Worm (Caenorhabditis elegans) whole organism, L3 larva: ENCODE measurements around the gene srj-14.

Experiments used
- ZK546.5 ChIP-seq: sonication (generic microtip); optimal IDR thresholded peaks from 2 replicates; lab custom pipeline; 2017; ENCODE audit warnings: missing biosample characterization, missing genetic modification characterization
- aly-2 ChIP-seq: fragments of 150-350 bp; optimal IDR thresholded peaks from 2 replicates; lab custom pipeline; 2014; ENCODE audit warnings: missing biosample characterization, missing genetic modification characterization
- ceh-16 ChIP-seq: sonication (generic microtip); optimal IDR thresholded peaks from 2 replicates; lab custom pipeline; 2017; ENCODE audit warnings: missing biosample characterization, missing genetic modification characterization
- ceh-28 ChIP-seq: fragments of 150-350 bp; optimal IDR thresholded peaks from 2 replicates; lab custom pipeline; 2014; ENCODE audit warnings: missing biosample characterization, missing genetic modification reagents, missing genetic modification characterization
- ceh-82 ChIP-seq: fragments of 150-350 bp; optimal IDR thresholded peaks from 2 replicates; lab custom pipeline; 2014; ENCODE audit warnings: missing biosample characterization, missing genetic modification characterization
- egl-5 ChIP-seq: fragments of 150-350 bp; optimal IDR thresholded peaks from 2 replicates; lab custom pipeline; 2017; ENCODE audit warnings: missing biosample characterization, missing genetic modification reagents, missing genetic modification characterization, inconsistent platforms
- elt-1 ChIP-seq: fragments of 150-350 bp; optimal IDR thresholded peaks from 2 replicates; lab custom pipeline; 2014; ENCODE audit warnings: missing biosample characterization, missing genetic modification characterization
- elt-2 ChIP-seq: sonication (generic microtip); optimal IDR thresholded peaks from 2 replicates; lab custom pipeline; 2016; ENCODE audit warnings: missing genetic modification reagents, mild to moderate bottlenecking, missing genetic modification characterization, missing compliant biosample characterization
- elt-3 ChIP-seq, 3 experiments: fragments of 150-350 bp in 1 of 3; sonication (generic microtip) in 2 of 3; optimal IDR thresholded peaks; 2 replicates in 2 of 3; 4 replicates in 1 of 3; lab custom pipeline; 2014 to 2017; ENCODE audit warnings: missing biosample characterization in 3 of 3, missing genetic modification characterization in 3 of 3
- eor-1 ChIP-seq, 2 experiments: fragments of 150-350 bp; optimal IDR thresholded peaks; 2 replicates each; lab custom pipeline; 2014 to 2018; ENCODE audit warnings: missing biosample characterization in 2 of 2, missing genetic modification characterization in 2 of 2
- fkh-10 ChIP-seq: sonication (generic microtip); optimal IDR thresholded peaks from 2 replicates; lab custom pipeline; 2017; ENCODE audit warnings: missing biosample characterization, missing genetic modification reagents, missing genetic modification characterization
- fkh-2 ChIP-seq: fragments of 150-350 bp; optimal IDR thresholded peaks from 2 replicates; lab custom pipeline; 2014; ENCODE audit warnings: missing biosample characterization, missing genetic modification reagents, missing genetic modification characterization
- fos-1 ChIP-seq: fragments of 150-350 bp; optimal IDR thresholded peaks from 2 replicates; lab custom pipeline; 2014; ENCODE audit warnings: missing biosample characterization, missing genetic modification characterization
- hmg-11 ChIP-seq: sonication (generic microtip); optimal IDR thresholded peaks from 2 replicates; lab custom pipeline; 2016; ENCODE audit warnings: missing genetic modification characterization, missing compliant biosample characterization
- jun-1 ChIP-seq: fragments of 150-350 bp; optimal IDR thresholded peaks from 2 replicates; lab custom pipeline; 2014; ENCODE audit warnings: missing biosample characterization, missing genetic modification reagents, missing genetic modification characterization
- lin-15B ChIP-seq: fragments of 150-350 bp; optimal IDR thresholded peaks from 2 replicates; lab custom pipeline; 2014; ENCODE audit warnings: missing biosample characterization, missing genetic modification characterization
- lin-39 ChIP-seq: fragments of 150-350 bp; optimal IDR thresholded peaks from 2 replicates; lab custom pipeline; 2018; ENCODE audit warnings: missing biosample characterization, missing genetic modification reagents, missing genetic modification characterization
- lsy-12 ChIP-seq: sonication (generic microtip); optimal IDR thresholded peaks from 2 replicates; lab custom pipeline; 2016; ENCODE audit warnings: mild to moderate bottlenecking, missing genetic modification characterization, missing compliant biosample characterization
- mdl-1 ChIP-seq: fragments of 150-350 bp; optimal IDR thresholded peaks from 2 replicates; lab custom pipeline; 2014; ENCODE audit warnings: missing biosample characterization, missing genetic modification characterization
- mml-1 ChIP-seq: fragments of 150-350 bp; sonication (generic microtip); optimal IDR thresholded peaks from 3 replicates; lab custom pipeline; 2014; ENCODE audit warnings: missing biosample characterization, missing genetic modification characterization
- nfya-1 ChIP-seq: sonication (generic microtip); optimal IDR thresholded peaks from 2 replicates; lab custom pipeline; 2017; ENCODE audit warnings: missing genetic modification characterization, mild to moderate bottlenecking, missing compliant biosample characterization, antibody characterized with exemption, moderate library complexity; ENCODE audit not compliant: insufficient read depth
- nhr-12 ChIP-seq: fragments of 150-350 bp; optimal IDR thresholded peaks from 2 replicates; lab custom pipeline; 2014; ENCODE audit warnings: missing biosample characterization, missing genetic modification characterization
- nhr-237 ChIP-seq: fragments of 150-350 bp; optimal IDR thresholded peaks from 2 replicates; lab custom pipeline; 2014; ENCODE audit warnings: missing biosample characterization, missing genetic modification characterization
- nhr-28 ChIP-seq: fragments of 150-350 bp; optimal IDR thresholded peaks from 2 replicates; lab custom pipeline; 2014; ENCODE audit warnings: missing biosample characterization, missing genetic modification characterization
- nhr-43 ChIP-seq: sonication (generic microtip); optimal IDR thresholded peaks from 2 replicates; lab custom pipeline; 2016; ENCODE audit warnings: mild to moderate bottlenecking, missing genetic modification characterization, missing compliant biosample characterization; ENCODE audit not compliant: poor library complexity, severe bottlenecking
- nhr-67 ChIP-seq: fragments of 150-350 bp; optimal IDR thresholded peaks from 2 replicates; lab custom pipeline; 2014; ENCODE audit warnings: missing biosample characterization, missing genetic modification characterization
- nhr-76 ChIP-seq: fragments of 150-350 bp; sonication (generic microtip); optimal IDR thresholded peaks from 5 replicates; lab custom pipeline; 2014; ENCODE audit warnings: missing biosample characterization, missing genetic modification characterization
- nhr-77 ChIP-seq: fragments of 150-350 bp; optimal IDR thresholded peaks from 2 replicates; lab custom pipeline; 2014; ENCODE audit warnings: missing biosample characterization, missing genetic modification characterization
- pha-4 ChIP-seq: fragments of 150-350 bp; optimal IDR thresholded peaks from 2 replicates; lab custom pipeline; 2014; ENCODE audit warnings: missing biosample characterization, missing genetic modification reagents, missing genetic modification characterization
- pqm-1 ChIP-seq: fragments of 150-350 bp; optimal IDR thresholded peaks from 2 replicates; lab custom pipeline; 2017; ENCODE audit warnings: missing biosample characterization, missing genetic modification characterization, inconsistent platforms
- sea-2 ChIP-seq: fragments of 150-350 bp; sonication (generic microtip); optimal IDR thresholded peaks from 4 replicates; lab custom pipeline; 2014; ENCODE audit warnings: missing biosample characterization, missing genetic modification reagents, missing genetic modification characterization
- skn-1 ChIP-seq: fragments of 150-350 bp; optimal IDR thresholded peaks from 2 replicates; lab custom pipeline; 2014; ENCODE audit warnings: missing biosample characterization, missing genetic modification characterization
- snpc-4 ChIP-seq: fragments of 150-350 bp; optimal IDR thresholded peaks from 2 replicates; lab custom pipeline; 2014; ENCODE audit warnings: missing biosample characterization, missing genetic modification characterization
- tbx-2 ChIP-seq: sonication (generic microtip); optimal IDR thresholded peaks from 2 replicates; lab custom pipeline; 2016; ENCODE audit warnings: mild to moderate bottlenecking, missing genetic modification characterization, missing compliant biosample characterization
- unc-62 ChIP-seq: fragments of 150-350 bp; sonication (generic microtip); optimal IDR thresholded peaks from 4 replicates; lab custom pipeline; 2014; ENCODE audit warnings: missing biosample characterization, missing genetic modification reagents, missing genetic modification characterization
- zag-1 ChIP-seq: fragments of 150-350 bp; optimal IDR thresholded peaks from 2 replicates; lab custom pipeline; 2014; ENCODE audit warnings: missing biosample characterization, missing genetic modification characterization
- ztf-11 ChIP-seq: fragments of 150-350 bp; optimal IDR thresholded peaks from 2 replicates; lab custom pipeline; 2014; ENCODE audit warnings: missing biosample characterization, missing genetic modification characterization

The srj-14 gene

DNA sequence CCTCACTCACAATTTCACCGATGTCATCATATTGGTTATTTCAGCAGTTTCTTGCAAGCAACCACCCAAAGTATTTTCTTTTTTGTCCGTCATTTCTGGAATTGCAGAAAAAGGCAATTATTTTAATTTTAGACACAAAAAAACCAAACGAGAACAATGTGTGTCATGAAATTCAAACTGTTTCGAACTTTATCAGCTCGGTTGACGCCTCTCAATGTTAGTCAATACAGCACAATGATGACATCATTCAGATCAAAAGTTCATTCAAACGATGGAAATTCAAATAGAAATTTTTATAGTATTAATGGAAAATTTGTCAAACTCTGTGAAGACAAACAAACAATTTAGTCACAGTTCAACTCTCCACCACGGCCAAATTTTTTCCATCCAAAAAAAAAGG, 22.4 kb downstream of the srj-14 start, which contains the start of gene fbxa-105:
Gene fbxa-105, minus strand, starts transcription at position 97 of the 400 bp plus-strand sequence.
- TF ChIP-seq ceh-82 (tag; lab: Kevin White, UChicago), result no peak
- TF ChIP-seq pha-4 (tag; lab: Kevin White, UChicago), result peak; percentile 48
- peak; percentile 9 for TF ChIP-seq pqm-1 (tag; lab: Kevin White, UChicago)
- peak; percentile 60 for TF ChIP-seq elt-2 (tag; lab: Kevin White, UChicago)
- no peak for TF ChIP-seq egl-5 (tag; lab: Kevin White, UChicago)
- TF ChIP-seq, all 47 proteins: peak for 3

ce11 chrV:7395359-7395758, 25.9 kb downstream of the srj-14 start, which contains the start of gene srx-9:
Gene srx-9 (minus strand): TSS chrV:7395459.
- TF ChIP-seq nhr-76 (tag; lab: Kevin White, UChicago), result no peak
- TF ChIP-seq fos-1, result no peak
- TF ChIP-seq sea-2 (GFP tag; lab: Kevin White, UChicago), result no peak
- no peak for TF ChIP-seq nhr-67 (tag; lab: Kevin White, UChicago)
- no peak for TF ChIP-seq ceh-16 (tag; lab: Kevin White, UChicago)
- no peak for TF ChIP-seq nhr-43 (tag; lab: Kevin White, UChicago)

ce11 chrV:7399202-7399601, 29.7 kb downstream of the srj-14 start, which contains the start of gene gst-41:
Gene gst-41 (minus strand): TSS chrV:7399302.
- TF ChIP-seq ceh-28 (no peak), sea-2 (GFP tag; lab: Kevin White, UChicago) (no peak), zag-1 (tag; lab: Kevin White, UChicago) (no peak), nhr-43 (tag; lab: Kevin White, UChicago) (no peak), lin-39 (tag; lab: Kevin White, UChicago) (no peak), ZK546.5 (tag; lab: Kevin White, UChicago) (no peak), egl-5 (tag; lab: Kevin White, UChicago) (no peak), nhr-77 (tag; lab: Kevin White, UChicago) (no peak), unc-62 (GFP tag; lab: Kevin White, UChicago) (no peak), eor-1 (tag; optimal IDR thresholded peaks at IDR 0.05; lab: Kevin White, UChicago) (no peak), aly-2 (tag; lab: Kevin White, UChicago) (no peak), lin-15B (tag; lab: Kevin White, UChicago) (no peak), ceh-82 (tag; lab: Kevin White, UChicago) (no peak)

DNA sequence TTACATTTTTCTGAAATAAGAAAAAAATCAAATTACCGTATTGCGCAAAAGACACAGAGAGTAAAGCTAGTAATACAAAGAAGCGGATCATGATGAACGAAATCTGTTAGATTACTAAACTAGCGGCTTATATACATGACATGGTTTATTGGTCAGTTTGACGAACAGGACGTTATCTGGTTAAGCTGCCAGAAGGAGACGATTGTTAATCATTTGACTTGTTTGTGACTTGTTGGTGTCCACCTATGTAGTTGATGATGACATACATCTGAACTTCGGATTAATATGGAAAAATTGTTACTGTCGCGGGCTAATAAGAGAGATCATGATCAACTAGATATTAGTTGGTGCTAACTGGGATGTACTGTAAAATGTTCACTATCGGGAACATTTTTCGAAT, 30.6 kb downstream of the srj-14 start, which contains the start of gene cnc-9:
Gene cnc-9, minus strand, starts transcription at position 101 of the 400 bp plus-strand sequence.
- no peak for TF ChIP-seq ceh-16 (tag; lab: Kevin White, UChicago)
- TF ChIP-seq ztf-11 (tag; lab: Kevin White, UChicago), result no peak
- no peak for TF ChIP-seq snpc-4
- no peak for TF ChIP-seq nhr-76 (tag; lab: Kevin White, UChicago)
- no peak for TF ChIP-seq unc-62 (GFP tag; lab: Kevin White, UChicago)
- TF ChIP-seq elt-3 (tag; optimal IDR thresholded peaks at IDR 0.05; lab: Kevin White, UChicago), result no peak
- no peak for TF ChIP-seq nhr-237
- no peak for TF ChIP-seq lsy-12 (tag; lab: Kevin White, UChicago)
- TF ChIP-seq lin-39 (tag; lab: Kevin White, UChicago), result no peak
- no peak for TF ChIP-seq fkh-10
- TF ChIP-seq fkh-2 (tag; lab: Kevin White, UChicago), result no peak
- TF ChIP-seq nfya-1 (tag; lab: Kevin White, UChicago), result no peak
- TF ChIP-seq zag-1 (tag; lab: Kevin White, UChicago), result no peak
- TF ChIP-seq sea-2 (GFP tag; lab: Kevin White, UChicago), result no peak
- no peak for TF ChIP-seq nhr-28 (tag; lab: Kevin White, UChicago)

DNA sequence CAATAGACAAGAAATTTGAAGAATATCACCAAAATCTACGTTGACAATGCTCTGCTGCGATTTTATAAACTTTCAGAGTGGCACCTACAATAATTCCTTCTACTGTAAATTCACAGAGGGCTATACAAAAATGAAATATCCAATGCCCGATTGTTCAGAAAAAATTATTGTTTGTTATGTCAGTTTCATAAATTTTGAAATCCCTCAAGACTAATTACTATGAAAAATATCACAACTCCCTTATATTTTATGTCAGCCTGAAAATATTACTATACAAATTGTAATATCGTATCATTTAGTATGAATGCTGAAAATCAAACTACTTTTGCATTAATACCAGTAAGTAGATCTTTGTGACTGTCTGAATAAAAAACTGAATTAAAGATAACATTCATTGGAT, 31.1 kb downstream of the srj-14 start, which contains the start of gene srx-60:
Gene srx-60, plus strand, starts transcription at position 301 of the 400 bp plus-strand sequence.
- TF ChIP-seq hmg-11 (tag; lab: Kevin White, UChicago), result no peak
- no peak for TF ChIP-seq elt-1 (tag; lab: Kevin White, UChicago)
- no peak for TF ChIP-seq nhr-237
- no peak for TF ChIP-seq mdl-1 (tag; lab: Kevin White, UChicago)
- TF ChIP-seq nhr-43 (tag; lab: Kevin White, UChicago), result no peak
- no peak for TF ChIP-seq jun-1 (tag; lab: Kevin White, UChicago)
- no peak for TF ChIP-seq mml-1
- TF ChIP-seq skn-1 (tag; lab: Kevin White, UChicago), result no peak
- no peak for TF ChIP-seq nhr-12 (tag; lab: Kevin White, UChicago)
- no peak for TF ChIP-seq pqm-1 (tag; lab: Kevin White, UChicago)
- TF ChIP-seq ztf-11 (tag; lab: Kevin White, UChicago), result no peak
- no peak for TF ChIP-seq tbx-2
- no peak for TF ChIP-seq ceh-28
- TF ChIP-seq nhr-76 (tag; lab: Kevin White, UChicago), result no peak
- TF ChIP-seq, all 47 proteins: peak for 0
